Fruit fly (Drosophila melanogaster) whole organism, larva: ENCODE measurements around the gene Nf1.

Source experiments
- noc ChIP-seq: fragments of 200-800 bp; sonication (Bioruptor generic); optimal IDR thresholded peaks from 3 replicates; lab custom pipeline; 2019; ENCODE audit warnings: missing biosample characterization, mild to moderate bottlenecking, missing genetic modification characterization, moderate library complexity

The Nf1 gene

DNA sequence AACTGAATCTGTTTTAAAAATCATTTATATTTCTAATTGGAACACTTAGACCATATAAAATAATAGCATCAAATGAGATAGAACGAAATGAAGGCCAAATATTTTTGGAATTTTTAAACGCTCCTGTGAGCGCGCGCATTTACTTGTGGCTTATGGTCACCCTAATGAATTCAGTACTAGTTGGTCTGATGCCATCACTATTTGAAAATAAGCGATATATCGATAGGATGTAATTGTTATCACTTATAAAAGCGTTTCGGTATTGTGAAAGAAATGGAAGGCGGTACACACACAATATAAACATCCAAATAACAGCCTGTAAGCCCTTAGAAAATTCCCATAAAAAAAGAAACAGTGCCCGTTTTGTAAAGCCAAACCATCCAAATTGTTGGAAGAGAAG lies at the start of gene Nf1:
Nf1 (plus strand) TSS at position 280 of the 400 bp plus-strand sequence.
- no peak for TF ChIP-seq noc (tag; lab: Kevin White, UChicago)

DNA sequence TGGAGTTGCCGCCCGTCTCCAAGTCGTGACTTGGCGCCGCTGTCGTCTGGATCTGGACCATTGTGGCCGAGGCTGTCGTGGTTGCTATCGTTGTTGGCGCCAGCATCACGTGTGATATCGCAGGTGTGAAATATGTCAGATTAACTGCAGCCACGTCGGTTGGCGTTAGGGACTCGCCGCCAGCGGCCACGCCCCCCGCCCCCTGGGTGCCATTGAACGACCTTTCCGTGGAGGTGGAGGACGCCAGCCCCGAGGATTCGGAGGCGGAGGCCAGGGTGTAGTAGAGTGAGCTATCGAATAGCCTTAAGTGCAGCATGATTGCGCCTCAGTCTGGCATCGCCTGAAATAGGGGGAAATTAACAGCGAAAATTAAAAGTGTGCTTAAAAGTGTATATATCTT lies 41.5 kb upstream of the Nf1 start:
- no peak for TF ChIP-seq noc (tag; lab: Kevin White, UChicago)

DNA sequence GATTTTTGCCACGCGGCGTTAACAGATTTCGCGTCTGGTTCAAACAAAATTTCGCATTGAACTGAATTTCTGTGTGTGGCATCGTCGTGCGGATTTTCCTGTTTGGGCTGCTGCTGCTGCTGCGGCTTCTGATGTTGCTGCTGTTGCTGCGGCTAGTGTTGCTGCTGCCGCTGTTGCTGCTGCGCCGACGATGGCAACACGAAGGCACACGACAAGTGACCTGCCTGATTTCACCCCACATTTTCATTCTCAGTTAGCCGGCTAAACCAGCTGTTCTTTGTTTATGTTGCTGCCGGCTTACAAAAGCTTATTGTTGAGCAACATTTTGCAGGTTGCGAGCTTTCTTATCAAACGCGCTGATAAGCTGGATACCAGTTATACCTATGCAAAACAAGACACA lies 26.7 kb upstream of the Nf1 start, which contains the start of gene CCAP-R:
CCAP-R (minus strand) TSS at position 179 of the 400 bp plus-strand sequence.
- no peak for TF ChIP-seq noc (tag; lab: Kevin White, UChicago)

DNA sequence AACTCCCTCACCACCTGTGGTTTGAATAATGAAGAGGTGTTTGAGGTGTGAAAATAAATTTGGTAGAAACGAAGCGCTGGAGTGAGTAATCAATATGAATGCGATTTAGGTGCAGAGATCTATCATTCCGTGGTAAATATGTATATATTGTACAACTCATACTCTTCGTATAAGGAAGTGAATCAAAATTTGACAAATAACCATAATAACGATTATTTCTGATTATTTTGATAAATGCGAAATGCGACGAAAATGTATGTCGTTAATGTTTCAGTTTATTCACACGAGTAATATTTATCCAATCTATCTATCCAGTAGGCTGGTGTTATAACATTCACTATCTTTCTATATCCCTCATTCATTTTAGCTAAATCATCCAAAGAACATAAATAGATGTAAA lies 23.8 kb upstream of the Nf1 start, which contains the start of gene CG14540:
CG14540 (plus strand) TSS at position 301 of the 400 bp plus-strand sequence.
- TF ChIP-seq noc (tag; lab: Kevin White, UChicago): no peak

DNA sequence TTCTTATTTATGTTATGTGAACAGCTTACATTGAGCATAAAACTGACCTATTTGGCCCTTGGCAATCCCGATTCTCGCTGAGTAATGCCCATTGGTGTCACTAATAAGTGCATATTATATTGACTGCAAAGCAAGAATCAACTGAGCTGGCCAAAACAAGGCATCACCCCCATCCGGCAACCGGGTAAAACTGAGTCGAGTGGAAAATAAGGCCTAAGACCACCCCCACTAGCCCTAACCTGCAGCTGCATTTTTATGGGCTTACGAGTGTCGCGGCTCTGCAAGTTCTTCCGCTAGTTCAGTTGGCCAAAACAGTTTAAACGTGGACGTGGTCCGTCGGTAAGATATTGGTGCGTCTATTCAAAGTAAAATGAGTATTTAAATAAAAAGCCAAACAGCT lies 21.1 kb upstream of the Nf1 start, which contains the start of gene boss:
boss (plus strand) TSS at position 301 of the 400 bp plus-strand sequence.
- no peak for TF ChIP-seq noc (tag; lab: Kevin White, UChicago)

DNA sequence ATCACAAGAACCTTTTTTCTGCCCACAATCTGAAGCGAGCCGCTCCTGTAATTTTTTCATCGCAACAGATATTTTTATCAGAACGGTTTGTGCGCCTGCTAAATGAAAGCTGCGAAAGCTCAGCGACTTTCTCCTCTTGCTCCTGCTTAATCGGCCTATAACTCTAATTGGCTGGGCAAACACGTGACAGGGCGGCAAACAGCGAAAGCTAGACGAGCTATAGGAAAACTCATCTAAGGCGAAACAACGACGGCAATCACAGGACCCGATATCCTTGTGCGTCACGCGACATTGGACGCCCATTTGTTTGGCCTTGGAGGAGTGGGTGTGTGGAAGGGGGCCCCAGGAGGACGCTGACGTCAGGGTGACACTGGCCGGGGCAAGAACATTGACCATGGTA lies 15.9 kb upstream of the Nf1 start:
- no peak for TF ChIP-seq noc (tag; lab: Kevin White, UChicago)

DNA sequence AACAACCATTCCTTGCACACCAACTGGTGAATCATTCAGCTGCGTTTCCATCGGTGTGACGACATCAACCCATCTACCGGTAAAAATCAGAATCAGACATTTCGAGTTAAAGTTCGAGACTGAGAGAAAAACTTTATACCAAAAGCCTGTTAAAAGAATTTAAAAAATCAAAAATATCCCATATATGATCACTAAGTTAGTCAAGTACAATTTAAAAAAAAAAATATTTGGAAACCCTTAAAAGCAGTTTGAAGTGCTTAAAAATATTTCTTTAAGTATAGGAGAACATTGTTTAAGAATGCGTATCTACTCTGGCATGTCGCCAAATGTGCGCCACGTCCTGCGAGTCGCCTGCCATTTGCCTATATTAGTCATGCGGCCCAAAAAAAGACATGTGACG lies 14.3 kb upstream of the Nf1 start:
- TF ChIP-seq noc (tag; lab: Kevin White, UChicago): no peak

DNA sequence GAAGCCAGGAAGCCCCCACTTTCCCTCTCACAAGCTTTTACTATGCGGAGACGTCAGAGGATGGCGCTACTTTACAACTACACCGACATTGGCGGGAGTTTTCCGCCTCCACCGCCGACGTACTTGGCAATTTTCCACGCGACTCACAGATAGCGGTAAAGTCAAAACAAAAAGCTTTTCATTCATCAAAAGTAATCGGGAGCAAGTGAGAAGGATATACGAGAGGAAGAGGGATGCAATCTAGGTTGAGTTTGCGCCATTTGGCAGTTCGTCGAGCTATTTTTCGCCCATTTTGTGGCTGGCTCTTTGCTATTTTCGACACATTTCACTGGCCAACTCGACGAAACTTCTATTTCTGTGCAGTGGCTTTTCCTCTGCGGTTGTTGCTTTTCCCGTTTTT lies 13.9 kb upstream of the Nf1 start:
- TF ChIP-seq noc (tag; lab: Kevin White, UChicago): no peak

DNA sequence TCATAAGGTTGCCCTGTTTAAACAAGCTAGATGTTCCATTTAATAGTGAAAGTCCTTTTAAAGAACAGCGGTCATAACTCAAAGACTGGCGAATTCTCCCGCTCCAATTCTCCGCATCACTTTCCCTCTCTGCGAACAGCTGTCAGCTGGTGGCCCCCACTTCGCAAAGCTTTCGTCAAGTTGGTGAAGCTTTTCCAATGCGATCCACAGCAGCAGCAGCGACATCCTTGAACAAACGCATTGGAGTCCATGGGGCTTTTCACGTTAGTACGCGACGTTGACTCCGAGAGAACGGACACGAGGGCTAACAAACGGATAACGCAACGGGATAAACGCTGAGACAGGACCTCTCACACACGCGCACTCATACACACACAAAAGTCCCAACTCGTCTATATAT lies 13.0 kb upstream of the Nf1 start, which contains the start of gene fid:
fid (plus strand) TSS at position 301 of the 400 bp plus-strand sequence.
- no peak for TF ChIP-seq noc (tag; lab: Kevin White, UChicago)

DNA sequence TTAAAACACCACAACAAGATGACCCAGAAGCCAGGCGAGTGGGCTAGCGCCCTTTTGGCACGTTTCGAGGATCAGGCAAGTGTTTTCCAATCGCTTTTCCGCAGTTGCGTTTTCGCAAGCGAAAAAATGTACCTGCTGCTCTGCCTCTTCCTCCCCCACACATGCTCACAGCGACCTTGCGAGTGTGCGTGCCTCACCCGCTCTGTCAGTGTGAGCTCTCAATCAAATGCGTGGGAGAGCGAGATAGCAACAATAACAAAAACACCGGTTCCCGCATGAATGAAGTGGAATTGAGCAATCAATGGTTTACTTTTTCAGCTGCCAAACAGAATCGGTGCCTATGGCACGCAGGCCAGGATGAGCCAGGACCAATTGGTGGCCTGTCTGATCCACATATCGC lies 461 bp downstream of the Nf1 start:
- no peak for TF ChIP-seq noc (tag; lab: Kevin White, UChicago)

DNA sequence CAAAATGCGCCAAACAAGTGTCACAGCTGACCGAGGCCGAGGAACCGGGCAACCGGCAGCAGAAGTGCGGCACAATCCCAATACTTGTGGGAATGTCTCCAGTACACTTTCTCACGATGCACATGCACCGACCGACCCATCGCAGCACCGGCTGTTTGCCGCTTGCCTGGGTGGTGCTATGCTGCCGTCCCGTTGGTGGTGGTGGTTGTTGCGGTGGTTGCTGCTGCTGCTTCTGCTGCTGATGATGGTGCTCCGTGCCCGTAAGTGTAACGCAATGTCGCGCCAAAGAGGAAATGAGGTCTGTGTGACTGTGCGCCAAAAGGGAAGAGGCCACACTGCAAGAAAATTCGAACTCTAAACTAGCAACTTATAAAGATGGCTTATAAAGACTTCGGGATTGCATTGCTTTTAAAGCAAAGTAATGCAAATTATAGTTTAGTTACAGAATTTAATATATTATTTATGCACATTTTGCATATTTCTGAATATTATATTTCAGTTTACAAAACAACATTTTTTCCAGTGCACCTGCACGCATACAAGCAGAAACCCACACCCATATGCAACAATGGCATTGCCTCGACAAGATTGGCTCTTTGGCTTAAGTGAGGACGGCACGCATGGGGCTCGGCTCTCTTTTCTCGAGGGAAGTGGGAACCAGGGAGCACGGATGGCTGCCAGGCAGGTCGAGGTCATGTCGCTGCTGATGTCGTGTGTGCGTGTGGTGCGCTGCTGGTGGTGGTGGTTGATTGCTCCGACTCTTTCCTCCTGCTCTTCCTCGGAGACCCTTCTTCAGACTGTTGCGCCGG lies 13.6 kb downstream of the Nf1 start, which contains the start of gene CG43116:
CG43116 (minus strand) TSS at position 800 of the 809 bp plus-strand sequence.
- TF ChIP-seq noc (tag; lab: Kevin White, UChicago): no peak

DNA sequence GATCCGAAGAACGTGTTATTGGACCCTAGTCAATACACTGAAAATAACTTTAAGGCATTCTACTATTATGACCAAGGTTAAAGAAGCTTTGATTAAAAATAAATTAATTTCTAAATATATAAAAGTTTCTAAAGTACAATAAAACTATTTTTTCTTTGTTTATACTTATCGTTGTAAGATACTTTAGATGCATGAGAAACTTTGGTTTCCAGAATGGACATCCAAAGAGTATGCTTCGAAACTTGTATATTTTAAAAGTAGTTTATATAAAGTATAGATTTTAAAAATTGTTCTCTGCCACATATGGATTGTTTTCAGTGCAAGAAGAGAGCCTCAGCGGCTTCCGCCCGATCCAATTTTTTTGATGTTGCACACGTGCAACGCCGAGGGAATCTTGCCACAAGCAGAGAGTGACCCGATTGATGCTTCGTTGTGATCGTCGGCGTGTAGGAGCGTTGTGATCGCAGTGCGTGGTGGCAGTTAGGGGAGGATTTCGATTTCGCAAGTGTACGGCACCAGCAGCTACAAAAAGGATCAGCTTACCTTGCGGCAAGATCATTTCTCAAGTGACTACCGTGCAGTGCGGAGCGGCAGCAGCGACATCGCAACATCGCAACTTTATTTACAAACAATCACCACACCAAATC lies 14.4 kb downstream of the Nf1 start:
- no peak for TF ChIP-seq noc (tag; lab: Kevin White, UChicago)

DNA sequence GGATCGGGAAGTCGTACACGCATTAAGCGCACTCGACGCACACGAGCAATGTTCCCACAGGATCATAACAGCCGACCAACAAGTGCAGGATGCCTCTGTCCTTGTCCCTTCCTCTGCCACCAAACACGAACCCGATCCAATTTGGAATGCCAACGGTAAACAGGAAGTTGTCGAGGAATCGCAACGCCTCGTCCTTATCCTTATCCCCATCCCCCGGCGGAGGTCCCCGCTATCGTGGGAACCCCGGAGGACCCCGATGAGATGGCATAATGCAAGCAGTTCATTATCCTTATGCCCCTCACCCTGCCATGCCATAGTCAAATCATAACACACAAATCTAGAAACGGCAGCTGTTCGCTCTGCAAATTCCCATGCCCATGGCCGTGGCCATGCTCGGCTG lies 16.3 kb downstream of the Nf1 start:
- TF ChIP-seq noc (tag; lab: Kevin White, UChicago): no peak

DNA sequence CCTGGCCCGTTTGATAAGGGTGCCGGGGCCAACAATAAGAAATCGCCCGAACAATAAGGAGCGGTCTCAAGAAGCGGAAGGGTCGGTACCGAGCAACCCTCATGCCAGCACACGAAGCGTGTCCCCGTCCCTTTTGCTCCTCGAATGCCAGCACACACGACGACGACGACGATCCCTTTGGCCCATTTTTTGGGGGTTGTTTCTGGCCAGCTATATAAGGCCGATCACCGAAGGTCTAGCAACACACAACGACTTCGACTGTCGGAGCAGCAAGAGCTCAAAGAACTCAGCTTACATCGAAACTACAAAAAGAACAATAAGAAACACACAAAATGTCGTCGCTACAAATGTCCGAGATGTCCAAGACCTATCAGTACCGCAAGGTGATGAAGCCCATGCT lies 16.8 kb downstream of the Nf1 start:
- no peak for TF ChIP-seq noc (tag; lab: Kevin White, UChicago)

DNA sequence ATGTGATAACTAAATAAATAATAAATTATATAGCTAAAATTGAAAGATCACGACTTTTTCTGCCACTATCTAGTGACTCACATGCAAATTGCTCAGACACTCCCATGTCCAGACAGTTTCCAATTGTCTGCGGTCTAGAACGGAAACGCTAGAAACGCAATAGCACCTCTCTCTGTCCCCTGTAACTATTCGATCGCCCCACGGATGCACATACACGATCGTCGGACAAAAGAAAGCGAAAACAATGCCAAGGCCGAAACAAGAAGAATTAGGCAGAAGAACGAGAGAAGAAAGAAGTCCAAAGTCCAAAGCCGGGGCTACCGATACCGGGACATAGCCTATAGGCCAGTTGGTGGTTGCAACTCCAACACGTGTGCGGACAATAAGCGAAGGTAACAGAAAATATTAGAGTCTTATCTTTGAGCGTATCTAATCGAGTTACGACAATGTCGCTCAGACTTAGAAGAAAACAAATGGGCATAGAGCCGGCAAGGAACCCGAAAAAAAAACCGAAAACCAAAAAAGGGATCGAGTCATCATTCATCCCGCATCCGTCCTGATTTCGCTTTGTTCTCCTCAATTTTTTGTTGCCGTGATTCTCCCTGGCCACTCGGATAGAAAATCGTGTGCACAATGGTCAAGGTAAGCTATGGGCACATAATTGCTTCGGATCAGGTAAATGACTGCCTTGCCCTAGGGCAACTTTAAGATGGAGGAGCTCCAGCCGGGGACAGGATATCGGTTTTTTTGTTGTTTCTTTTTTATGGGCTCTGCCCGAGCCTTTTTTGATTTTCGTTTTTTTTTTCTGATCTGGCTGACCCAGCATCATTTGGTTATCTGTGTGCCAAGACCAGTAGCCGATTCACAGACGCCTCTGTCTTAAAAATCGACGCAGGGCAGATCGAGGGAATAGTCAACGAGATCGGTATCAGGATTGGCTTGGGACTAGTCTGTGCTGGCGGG lies 18.2 kb downstream of the Nf1 start:
- no peak for TF ChIP-seq noc (tag; lab: Kevin White, UChicago)
